Fruit fly (Drosophila melanogaster) whole organism, embryonic: ENCODE results near the gene PIG-B.

ENCODE experiments used
- Awh ChIP-seq: fragments of 200-800 bp; sonication (Bioruptor generic); IDR thresholded peaks from 2 replicates; pipeline ENCODE4, ENCODE4 v1.3.6; 2022; ENCODE audit warnings: missing biosample characterization, missing genetic modification characterization
- B-H1 ChIP-seq: fragments of 200-800 bp; sonication (Bioruptor generic); IDR thresholded peaks from 3 replicates; pipeline ENCODE4 v1.3.6; 2022; ENCODE audit warnings: missing biosample characterization, missing genetic modification characterization
- Blimp-1 ChIP-seq: fragments of 200-800 bp; sonication (Bioruptor generic); optimal IDR thresholded peaks from 3 replicates; lab custom pipeline; 2018; ENCODE audit warnings: missing biosample characterization, missing genetic modification characterization, mild to moderate bottlenecking, moderate library complexity, missing genetic modification reagents
- C15 ChIP-seq: fragments of 200-800 bp; sonication (Bioruptor generic); IDR thresholded peaks from 3 replicates; pipeline ENCODE4 v1.3.6; 2022; ENCODE audit warnings: missing biosample characterization, missing genetic modification characterization
- CG1024 ChIP-seq: fragments of 200-800 bp; sonication (Bioruptor generic); IDR thresholded peaks from 2 replicates; pipeline ENCODE4 v1.3.6; 2022; ENCODE audit warnings: missing biosample characterization, missing genetic modification characterization
- CG10267 ChIP-seq: fragments of 200-800 bp; sonication (Bioruptor generic); optimal IDR thresholded peaks from 2 replicates; lab custom pipeline; 2018; ENCODE audit warnings: missing biosample characterization, mild to moderate bottlenecking, missing genetic modification characterization, moderate library complexity
- CG10543 ChIP-seq: fragments of 200-800 bp; sonication (Bioruptor generic); optimal IDR thresholded peaks from 3 replicates; lab custom pipeline; 2017; ENCODE audit warnings: missing biosample characterization, mild to moderate bottlenecking, missing genetic modification characterization, moderate library complexity
- CG10959 ChIP-seq: fragments of 200-800 bp; sonication (Bioruptor generic); IDR thresholded peaks from 2 replicates; pipeline ENCODE4 v1.3.6; 2022; ENCODE audit warnings: missing biosample characterization, missing genetic modification characterization
- CG12744 ChIP-seq: fragments of 200-800 bp; sonication (Bioruptor generic); optimal IDR thresholded peaks from 2 replicates; lab custom pipeline; 2016; ENCODE audit warnings: missing biosample characterization, missing genetic modification characterization
- CG13424 ChIP-seq: fragments of 200-800 bp; sonication (Bioruptor generic); optimal IDR thresholded peaks from 2 replicates; lab custom pipeline; 2019; ENCODE audit warnings: missing biosample characterization, mild to moderate bottlenecking, missing genetic modification characterization, moderate library complexity
- CG13624 ChIP-seq: fragments of 200-800 bp; sonication (Bioruptor generic); optimal IDR thresholded peaks from 2 replicates; lab custom pipeline; 2016; ENCODE audit warnings: missing biosample characterization, missing genetic modification characterization
- CG14667 ChIP-seq: fragments of 200-800 bp; sonication (Bioruptor generic); IDR thresholded peaks from 2 replicates; pipeline ENCODE4 v1.3.6; 2022; ENCODE audit warnings: missing biosample characterization, missing genetic modification characterization
- CG15269 ChIP-seq: fragments of 200-800 bp; sonication (Bioruptor generic); optimal IDR thresholded peaks from 2 replicates; lab custom pipeline; 2018; ENCODE audit warnings: missing biosample characterization, mild to moderate bottlenecking, missing genetic modification characterization, moderate library complexity
- CG15696 ChIP-seq: fragments of 200-800 bp; sonication (Bioruptor generic); optimal IDR thresholded peaks from 2 replicates; lab custom pipeline; 2019; ENCODE audit warnings: missing biosample characterization, mild to moderate bottlenecking, missing genetic modification characterization, moderate library complexity
- CG17385 ChIP-seq: fragments of 200-800 bp; sonication (Bioruptor generic); optimal IDR thresholded peaks from 3 replicates; lab custom pipeline; 2018; ENCODE audit warnings: missing biosample characterization, mild to moderate bottlenecking, missing genetic modification characterization
- CG17802 ChIP-seq: fragments of 200-800 bp; sonication (Bioruptor generic); optimal IDR thresholded peaks from 2 replicates; lab custom pipeline; 2018; ENCODE audit warnings: missing biosample characterization, mild to moderate bottlenecking, missing genetic modification characterization, moderate library complexity
- CG18599 ChIP-seq: fragments of 200-800 bp; sonication (Bioruptor generic); optimal IDR thresholded peaks from 3 replicates; lab custom pipeline; 2017; ENCODE audit warnings: missing biosample characterization, missing genetic modification characterization, mild to moderate bottlenecking, moderate library complexity, missing genetic modification reagents
- CG2678 ChIP-seq: fragments of 200-800 bp; sonication (Bioruptor generic); optimal IDR thresholded peaks from 3 replicates; lab custom pipeline; 2019; ENCODE audit warnings: missing biosample characterization, mild to moderate bottlenecking, missing genetic modification characterization, moderate library complexity
- CG30431 ChIP-seq: fragments of 200-800 bp; sonication (Bioruptor generic); optimal IDR thresholded peaks from 2 replicates; lab custom pipeline; 2017; ENCODE audit warnings: missing biosample characterization, missing genetic modification characterization
- CG31441 ChIP-seq: fragments of 200-800 bp; sonication (Bioruptor generic); IDR thresholded peaks from 2 replicates; pipeline ENCODE4 v1.3.6; 2022; ENCODE audit warnings: missing biosample characterization, missing genetic modification characterization
- CG32767 ChIP-seq: fragments of 200-800 bp; sonication (Bioruptor generic); IDR thresholded peaks from 2 replicates; pipeline ENCODE4 v1.3.6; 2022; ENCODE audit warnings: missing biosample characterization, missing genetic modification characterization
- CG33557 ChIP-seq: fragments of 200-800 bp; sonication (Bioruptor generic); optimal IDR thresholded peaks from 2 replicates; lab custom pipeline; 2019; ENCODE audit warnings: missing biosample characterization, mild to moderate bottlenecking, missing genetic modification characterization, moderate library complexity
- CG4360 ChIP-seq: fragments of 200-800 bp; sonication (Bioruptor generic); IDR thresholded peaks from 2 replicates; pipeline ENCODE4 v1.3.6; 2022; ENCODE audit warnings: missing biosample characterization, missing genetic modification characterization
- CG6272 ChIP-seq: fragments of 200-800 bp; sonication (Bioruptor generic); IDR thresholded peaks from 2 replicates; pipeline ENCODE4 v1.3.6; 2022; ENCODE audit warnings: missing biosample characterization, missing genetic modification characterization
- CG7271 ChIP-seq: fragments of 200-800 bp; sonication (Bioruptor generic); optimal IDR thresholded peaks from 2 replicates; lab custom pipeline; 2018; ENCODE audit warnings: missing biosample characterization, mild to moderate bottlenecking, missing genetic modification characterization, moderate library complexity
- CG8478 ChIP-seq: fragments of >200 bp; optimal IDR thresholded peaks from 2 replicates; lab custom pipeline; 2018
- D ChIP-seq, 2 experiments: fragments of 200-800 bp in 1 of 2; fragments of >200 bp in 1 of 2; sonication (Bioruptor generic) in 1 of 2; optimal IDR thresholded peaks; 2 replicates in 1 of 2; 3 replicates in 1 of 2; lab custom pipeline; 2017; ENCODE audit warnings: mild to moderate bottlenecking in 1 of 2, missing biosample characterization in 1 of 2, missing genetic modification characterization in 1 of 2, missing genetic modification reagents in 1 of 2
- D19A ChIP-seq: fragments of 200-800 bp; optimal IDR thresholded peaks from 3 replicates; lab custom pipeline; 2019; ENCODE audit warnings: missing biosample characterization, mild to moderate bottlenecking, missing genetic modification characterization, moderate library complexity
- Eip74EF ChIP-seq, 2 experiments: fragments of 200-800 bp in 1 of 2; fragments of >200 bp in 1 of 2; sonication (Bioruptor generic) in 1 of 2; optimal IDR thresholded peaks; 2 replicates each; lab custom pipeline; 2017 to 2019; ENCODE audit warnings: missing biosample characterization in 2 of 2, missing genetic modification characterization in 2 of 2, mild to moderate bottlenecking in 1 of 2, moderate library complexity in 1 of 2
- Ets97D ChIP-seq: fragments of 200-800 bp; sonication (Bioruptor generic); optimal IDR thresholded peaks from 3 replicates; lab custom pipeline; 2016; ENCODE audit warnings: missing biosample characterization, missing genetic modification characterization
- HmgZ ChIP-seq: fragments of 200-800 bp; sonication (Bioruptor generic); optimal IDR thresholded peaks from 2 replicates; lab custom pipeline; 2018; ENCODE audit warnings: missing biosample characterization, mild to moderate bottlenecking, missing genetic modification characterization
- Hmr ChIP-seq: fragments of 200-800 bp; sonication (Bioruptor generic); optimal IDR thresholded peaks from 3 replicates; lab custom pipeline; 2017; ENCODE audit warnings: mild to moderate bottlenecking, missing biosample characterization, missing genetic modification reagents, missing genetic modification characterization
- NfI ChIP-seq: fragments of 200-800 bp; sonication (Bioruptor generic); optimal IDR thresholded peaks from 3 replicates; lab custom pipeline; 2018; ENCODE audit warnings: missing biosample characterization, mild to moderate bottlenecking, missing genetic modification characterization, moderate library complexity
- dmrt11E ChIP-seq: fragments of 200-800 bp; sonication (Bioruptor generic); optimal IDR thresholded peaks from 3 replicates; lab custom pipeline; 2018; ENCODE audit warnings: missing biosample characterization, mild to moderate bottlenecking, missing genetic modification characterization, moderate library complexity
- gcm ChIP-seq: fragments of 200-800 bp; sonication (Bioruptor generic); optimal IDR thresholded peaks from 2 replicates; lab custom pipeline; 2019; ENCODE audit warnings: missing biosample characterization, mild to moderate bottlenecking, missing genetic modification characterization, moderate library complexity
- gsb-n ChIP-seq: fragments of 200-800 bp; sonication (Bioruptor generic); optimal IDR thresholded peaks from 3 replicates; lab custom pipeline; 2018; ENCODE audit warnings: missing biosample characterization, mild to moderate bottlenecking, missing genetic modification characterization
- insv ChIP-seq, 2 experiments: fragments of 200-800 bp; sonication (Bioruptor generic); optimal IDR thresholded peaks; 3 replicates each; lab custom pipeline; 2016 to 2018; ENCODE audit warnings: missing biosample characterization in 2 of 2, missing genetic modification characterization in 2 of 2
- lov ChIP-seq, 2 experiments: fragments of 200-800 bp in 1 of 2; fragments of >200 bp in 1 of 2; sonication (Bioruptor generic) in 1 of 2; IDR thresholded peaks in 1 of 2; optimal IDR thresholded peaks in 1 of 2; 2 replicates in 1 of 2; 3 replicates in 1 of 2; pipeline versions ENCODE4 v1.3.6 to Lab custom; 2017 to 2022; ENCODE audit warnings: missing biosample characterization in 1 of 2, missing genetic modification characterization in 1 of 2
- mld ChIP-seq: fragments of 200-800 bp; sonication (Bioruptor generic); IDR thresholded peaks from 3 replicates; pipeline ENCODE4 v1.3.6; 2022; ENCODE audit warnings: missing biosample characterization, missing genetic modification characterization; ENCODE audit not compliant: partially characterized antibody
- nerfin-2 ChIP-seq: fragments of 200-800 bp; sonication (Bioruptor generic); IDR thresholded peaks from 2 replicates; pipeline ENCODE4 v1.3.6; 2022; ENCODE audit warnings: missing biosample characterization, missing genetic modification characterization; ENCODE audit not compliant: partially characterized antibody
- nmo ChIP-seq: fragments of 200-800 bp; sonication (Bioruptor generic); optimal IDR thresholded peaks from 2 replicates; lab custom pipeline; 2018; ENCODE audit warnings: missing biosample characterization, mild to moderate bottlenecking, missing genetic modification characterization, moderate library complexity
- nom ChIP-seq: fragments of 200-800 bp; sonication (Bioruptor generic); optimal IDR thresholded peaks from 2 replicates; lab custom pipeline; 2017; ENCODE audit warnings: missing biosample characterization, missing genetic modification characterization, mild to moderate bottlenecking, moderate library complexity, missing genetic modification reagents
- pzg ChIP-seq: fragments of 200-800 bp; sonication (Bioruptor generic); optimal IDR thresholded peaks from 3 replicates; lab custom pipeline; 2018; ENCODE audit warnings: missing biosample characterization, mild to moderate bottlenecking, missing genetic modification characterization, moderate library complexity
- ranshi ChIP-seq: fragments of 200-800 bp; sonication (Bioruptor generic); IDR thresholded peaks from 2 replicates; pipeline ENCODE4 v1.3.6; 2022; ENCODE audit warnings: missing biosample characterization, missing genetic modification characterization
- slbo ChIP-seq: fragments of 200-800 bp; sonication (Bioruptor generic); IDR thresholded peaks from 2 replicates; pipeline ENCODE4 v1.3.6; 2022; ENCODE audit warnings: missing biosample characterization, missing genetic modification characterization
- sna ChIP-seq: fragments of 200-800 bp; sonication (Bioruptor generic); IDR thresholded peaks from 2 replicates; pipeline ENCODE4 v1.3.6; 2022; ENCODE audit warnings: missing biosample characterization, missing genetic modification characterization; ENCODE audit not compliant: partially characterized antibody
- stc ChIP-seq: fragments of 200-800 bp; sonication (Bioruptor generic); IDR thresholded peaks from 2 replicates; pipeline ENCODE4 v1.3.6; 2022; ENCODE audit warnings: missing biosample characterization, missing genetic modification characterization

The PIG-B gene

dm6 chr3L:3788790-3789421 lies 22.2 kb upstream of the PIG-B start (continued):
- TF ChIP-seq dmrt11E (tag; lab: Kevin White, UChicago) (peak; percentile 32), lov (optimal IDR thresholded peaks at IDR 0.05; lab: Kevin White, UChicago) (no peak), lov (GFP tag; IDR thresholded peaks at IDR 0.05; lab: Robert Waterston, UW) (no peak), C15 (GFP tag; lab: Robert Waterston, UW) (no peak), Blimp-1 (peak; percentile 51), slbo (GFP tag; lab: Robert Waterston, UW) (no peak), stc (GFP tag; lab: Robert Waterston, UW) (0 out of 2 replicates have a peak, but pooled peaks have one; percentile 33), CG4360 (GFP tag; lab: Robert Waterston, UW) (peak; percentile 52; the same call in 1 of the 2 replicates), Hmr (GFP tag; lab: Kevin White, UChicago) (peak; percentile 36), nerfin-2 (GFP tag; lab: Robert Waterston, UW) (peak; percentile 70), insv (GFP tag; optimal IDR thresholded peaks at IDR 0.05; lab: Kevin White, UChicago) (no peak), CG14667 (GFP tag; lab: Robert Waterston, UW) (no peak), nom (GFP tag; lab: Kevin White, UChicago) (no peak), Eip74EF (GFP tag; optimal IDR thresholded peaks at IDR 0.05; lab: Kevin White, UChicago) (peak; percentile 42 to 55), gcm (GFP tag; lab: Kevin White, UChicago) (peak; percentile 66), sna (GFP tag; lab: Robert Waterston, UW) (peak; percentile 42; the same call in 1 of the 2 replicates), pzg (GFP tag; lab: Kevin White, UChicago) (no peak), CG31441 (GFP tag; lab: Robert Waterston, UW) (peak; percentile 67), CG1024 (GFP tag; lab: Robert Waterston, UW) (no peak), B-H1 (GFP tag; lab: Robert Waterston, UW) (no peak; the same call in 2 of the 3 replicates), CG15696 (tag; lab: Kevin White, UChicago) (no peak), CG12744 (GFP tag; lab: Kevin White, UChicago) (no peak), CG33557 (no peak), CG32767 (GFP tag; lab: Robert Waterston, UW) (no peak), Awh (GFP tag; lab: Robert Waterston, UW) (no peak), CG10543 (GFP tag; lab: Kevin White, UChicago) (peak; percentile 45), CG7271 (no peak), CG13624 (GFP tag; lab: Kevin White, UChicago) (no peak), CG30431 (GFP tag; lab: Kevin White, UChicago) (no peak), CG10959 (GFP tag; lab: Robert Waterston, UW) (no peak), CG2678 (tag; lab: Kevin White, UChicago) (peak; percentile 70), NfI (GFP tag; lab: Kevin White, UChicago) (peak; percentile 52), CG18599 (GFP tag; lab: Kevin White, UChicago) (peak; percentile 37), CG17802 (tag; lab: Kevin White, UChicago) (no peak), ranshi (GFP tag; lab: Robert Waterston, UW) (0 out of 2 replicates have a peak, but pooled peaks have one; percentile 20), gsb-n (tag; lab: Kevin White, UChicago) (peak; percentile 51), CG13424 (tag; lab: Kevin White, UChicago) (peak; percentile 48), CG10267 (peak; percentile 52), HmgZ (tag; lab: Kevin White, UChicago) (peak; percentile 35), D (optimal IDR thresholded peaks at IDR 0.05; lab: Kevin White, UChicago) (no peak), D (GFP tag; optimal IDR thresholded peaks at IDR 0.05; lab: Kevin White, UChicago) (peak; percentile 1), nmo (GFP tag; lab: Kevin White, UChicago) (peak; percentile 20), CG6272 (0 out of 2 replicates have a peak, but pooled peaks have one; percentile 14), mld (no peak), CG17385 (peak; percentile 35), Ets97D (GFP tag; lab: Kevin White, UChicago) (peak; percentile 81), D19A (tag; lab: Kevin White, UChicago) (peak; percentile 70), CG8478 (lab: Kevin White, UChicago) (no peak), CG15269 (tag; lab: Kevin White, UChicago) (peak; percentile 12)
